Fruit fly (Drosophila melanogaster) whole organism, embryonic: ENCODE measurements around the gene BomBc3.

Experiments used
- Blimp-1 ChIP-seq: fragments of 200-800 bp; sonication (Bioruptor generic); optimal IDR thresholded peaks from 3 replicates; lab custom pipeline; 2018; ENCODE audit warnings: missing biosample characterization, missing genetic modification characterization, mild to moderate bottlenecking, moderate library complexity, missing genetic modification reagents
- CG10543 ChIP-seq: fragments of 200-800 bp; sonication (Bioruptor generic); optimal IDR thresholded peaks from 3 replicates; lab custom pipeline; 2017; ENCODE audit warnings: missing biosample characterization, mild to moderate bottlenecking, missing genetic modification characterization, moderate library complexity
- CG12942 ChIP-seq: fragments of 200-800 bp; sonication (Bioruptor generic); optimal IDR thresholded peaks from 3 replicates; lab custom pipeline; 2016; ENCODE audit warnings: missing biosample characterization, missing genetic modification characterization
- CG14050 ChIP-seq: fragments of 200-800 bp; sonication (Bioruptor generic); IDR thresholded peaks from 3 replicates; pipeline ENCODE4 v1.3.6; 2022; ENCODE audit warnings: missing biosample characterization, missing genetic modification characterization
- CG14965 ChIP-seq: fragments of 200-800 bp; sonication (Bioruptor generic); optimal IDR thresholded peaks from 2 replicates; lab custom pipeline; 2016; ENCODE audit warnings: missing biosample characterization, missing genetic modification characterization, borderline replicate concordance
- CG16815 ChIP-seq: fragments of 200-800 bp; sonication (Bioruptor generic); optimal IDR thresholded peaks from 3 replicates; lab custom pipeline; 2017; ENCODE audit warnings: missing biosample characterization, mild to moderate bottlenecking, missing genetic modification characterization
- CG16863 ChIP-seq: fragments of 200-800 bp; sonication (Bioruptor generic); optimal IDR thresholded peaks from 3 replicates; lab custom pipeline; 2016; ENCODE audit warnings: missing biosample characterization, missing genetic modification characterization
- CG17359 ChIP-seq: fragments of 200-800 bp; sonication (Bioruptor generic); optimal IDR thresholded peaks from 3 replicates; lab custom pipeline; 2018; ENCODE audit warnings: missing biosample characterization, mild to moderate bottlenecking, missing genetic modification characterization, moderate library complexity
- CG18476 ChIP-seq: fragments of 200-800 bp; sonication (Bioruptor generic); optimal IDR thresholded peaks from 2 replicates; lab custom pipeline; 2016; ENCODE audit warnings: missing biosample characterization, mild to moderate bottlenecking, missing genetic modification characterization
- CG31365 ChIP-seq: fragments of 200-800 bp; sonication (Bioruptor generic); optimal IDR thresholded peaks from 2 replicates; lab custom pipeline; 2018; ENCODE audit warnings: missing biosample characterization, mild to moderate bottlenecking, missing genetic modification characterization
- CG4854 ChIP-seq: fragments of 200-800 bp; sonication (Bioruptor generic); optimal IDR thresholded peaks from 2 replicates; lab custom pipeline; 2016; ENCODE audit warnings: missing biosample characterization, missing genetic modification characterization, inconsistent platforms
- CG6854 ChIP-seq: fragments of 200-800 bp; sonication (Bioruptor generic); optimal IDR thresholded peaks from 3 replicates; lab custom pipeline; 2017; ENCODE audit warnings: missing biosample characterization, mild to moderate bottlenecking, missing genetic modification characterization
- CG8359 ChIP-seq: fragments of 200-800 bp; sonication (Bioruptor generic); optimal IDR thresholded peaks from 2 replicates; lab custom pipeline; 2017; ENCODE audit warnings: missing biosample characterization, mild to moderate bottlenecking, missing genetic modification characterization, borderline replicate concordance
- CG9932 ChIP-seq: fragments of 200-800 bp; sonication (Bioruptor generic); IDR thresholded peaks from 2 replicates; pipeline ENCODE4 v1.3.6; 2022; ENCODE audit warnings: missing biosample characterization, missing genetic modification characterization
- D ChIP-seq, 2 experiments: fragments of 200-800 bp in 1 of 2; fragments of >200 bp in 1 of 2; sonication (Bioruptor generic) in 1 of 2; optimal IDR thresholded peaks; 2 replicates in 1 of 2; 3 replicates in 1 of 2; lab custom pipeline; 2017; ENCODE audit warnings: mild to moderate bottlenecking in 1 of 2, missing biosample characterization in 1 of 2, missing genetic modification characterization in 1 of 2, missing genetic modification reagents in 1 of 2
- Dp ChIP-seq: fragments of 200-800 bp; sonication (Bioruptor generic); optimal IDR thresholded peaks from 2 replicates; lab custom pipeline; 2018; ENCODE audit warnings: missing biosample characterization, mild to moderate bottlenecking, missing genetic modification characterization, moderate library complexity
- Eip74EF ChIP-seq, 2 experiments: fragments of 200-800 bp in 1 of 2; fragments of >200 bp in 1 of 2; sonication (Bioruptor generic) in 1 of 2; optimal IDR thresholded peaks; 2 replicates each; lab custom pipeline; 2017 to 2019; ENCODE audit warnings: missing biosample characterization in 2 of 2, missing genetic modification characterization in 2 of 2, mild to moderate bottlenecking in 1 of 2, moderate library complexity in 1 of 2
- Fer3 ChIP-seq: fragments of 200-800 bp; sonication (Bioruptor generic); optimal IDR thresholded peaks from 2 replicates; lab custom pipeline; 2018; ENCODE audit warnings: missing biosample characterization, mild to moderate bottlenecking, missing genetic modification characterization, moderate library complexity
- Gsc ChIP-seq: fragments of 200-800 bp; sonication (Bioruptor generic); IDR thresholded peaks from 2 replicates; pipeline ENCODE4 v1.3.6; 2022; ENCODE audit warnings: missing biosample characterization, missing genetic modification characterization
- Hey ChIP-seq: fragments of 200-800 bp; sonication (Bioruptor generic); optimal IDR thresholded peaks from 3 replicates; lab custom pipeline; 2018; ENCODE audit warnings: missing biosample characterization, mild to moderate bottlenecking, missing genetic modification characterization
- Hr51 ChIP-seq, 2 experiments: fragments of 200-800 bp; sonication (Bioruptor generic); optimal IDR thresholded peaks; 2 replicates in 1 of 2; 3 replicates in 1 of 2; lab custom pipeline; 2016 to 2018; ENCODE audit warnings: missing biosample characterization in 2 of 2, missing genetic modification characterization in 2 of 2, mild to moderate bottlenecking in 1 of 2, moderate library complexity in 1 of 2
- MBD-R2 ChIP-seq: fragments of 200-800 bp; sonication (Bioruptor generic); IDR thresholded peaks from 2 replicates; pipeline ENCODE4 v1.3.6; 2022; ENCODE audit warnings: missing biosample characterization, missing genetic modification characterization
- Mes4 ChIP-seq: fragments of 200-800 bp; sonication (Bioruptor generic); optimal IDR thresholded peaks from 2 replicates; lab custom pipeline; 2016; ENCODE audit warnings: missing biosample characterization, missing genetic modification characterization
- NC2β ChIP-seq: fragments of 200-800 bp; sonication (Bioruptor generic); optimal IDR thresholded peaks from 2 replicates; lab custom pipeline; 2016; ENCODE audit warnings: missing biosample characterization, missing genetic modification characterization
- Ravus ChIP-seq: fragments of 200-800 bp; sonication (Bioruptor generic); IDR thresholded peaks from 2 replicates; pipeline ENCODE4 v1.3.6; 2022; ENCODE audit warnings: missing biosample characterization, missing genetic modification characterization
- Six4 ChIP-seq: fragments of 200-800 bp; sonication (Bioruptor generic); optimal IDR thresholded peaks from 2 replicates; lab custom pipeline; 2016; ENCODE audit warnings: missing biosample characterization, missing genetic modification characterization
- Sry-β ChIP-seq: fragments of 200-800 bp; sonication (Bioruptor generic); optimal IDR thresholded peaks from 2 replicates; lab custom pipeline; 2018; ENCODE audit warnings: missing biosample characterization, mild to moderate bottlenecking, missing genetic modification characterization, moderate library complexity
- Tbp ChIP-seq: fragments of >200 bp; optimal IDR thresholded peaks from 2 replicates; lab custom pipeline; 2018; ENCODE audit warnings: missing biosample characterization, missing genetic modification characterization
- ara ChIP-seq: fragments of 200-800 bp; sonication (Bioruptor generic); IDR thresholded peaks from 2 replicates; pipeline ENCODE4 v1.3.6; 2022; ENCODE audit warnings: missing biosample characterization, missing genetic modification characterization
- caup ChIP-seq: fragments of 200-800 bp; sonication (Bioruptor generic); optimal IDR thresholded peaks from 3 replicates; lab custom pipeline; 2017; ENCODE audit warnings: missing biosample characterization, mild to moderate bottlenecking, missing genetic modification characterization, moderate library complexity; ENCODE audit not compliant: severe bottlenecking
- eve ChIP-seq, 2 experiments: fragments of >200 bp; optimal IDR thresholded peaks; 2 replicates each; lab custom pipeline; 2017; ENCODE audit warnings: missing biosample characterization in 2 of 2, missing genetic modification characterization in 2 of 2
- fd3F ChIP-seq: fragments of 200-800 bp; sonication (Bioruptor generic); optimal IDR thresholded peaks from 2 replicates; lab custom pipeline; 2018; ENCODE audit warnings: missing biosample characterization, mild to moderate bottlenecking, missing genetic modification characterization, moderate library complexity
- fu2 ChIP-seq: fragments of 200-800 bp; sonication (Bioruptor generic); optimal IDR thresholded peaks from 2 replicates; lab custom pipeline; 2016; ENCODE audit warnings: missing biosample characterization, missing genetic modification characterization
- gem ChIP-seq: fragments of 200-800 bp; sonication (Bioruptor generic); optimal IDR thresholded peaks from 2 replicates; lab custom pipeline; 2019; ENCODE audit warnings: missing biosample characterization, mild to moderate bottlenecking, missing genetic modification characterization, moderate library complexity
- grn ChIP-seq: fragments of 200-800 bp; sonication (Bioruptor generic); optimal IDR thresholded peaks from 3 replicates; lab custom pipeline; 2017; ENCODE audit warnings: missing biosample characterization, missing genetic modification characterization
- gsb-n ChIP-seq: fragments of 200-800 bp; sonication (Bioruptor generic); optimal IDR thresholded peaks from 3 replicates; lab custom pipeline; 2018; ENCODE audit warnings: missing biosample characterization, mild to moderate bottlenecking, missing genetic modification characterization
- hbn ChIP-seq: fragments of 200-800 bp; sonication (Bioruptor generic); IDR thresholded peaks from 2 replicates; pipeline ENCODE4 v1.3.6; 2022; ENCODE audit warnings: missing biosample characterization, missing genetic modification characterization; ENCODE audit not compliant: partially characterized antibody
- kni ChIP-seq: fragments of 200-800 bp; sonication (Bioruptor generic); optimal IDR thresholded peaks from 3 replicates; lab custom pipeline; 2017; ENCODE audit warnings: mild to moderate bottlenecking, missing biosample characterization, missing genetic modification reagents, missing genetic modification characterization
- mld ChIP-seq: fragments of 200-800 bp; sonication (Bioruptor generic); IDR thresholded peaks from 3 replicates; pipeline ENCODE4 v1.3.6; 2022; ENCODE audit warnings: missing biosample characterization, missing genetic modification characterization; ENCODE audit not compliant: partially characterized antibody
- repo ChIP-seq: fragments of 200-800 bp; sonication (Bioruptor generic); optimal IDR thresholded peaks from 2 replicates; lab custom pipeline; 2016; ENCODE audit warnings: missing biosample characterization, missing genetic modification characterization
- sc ChIP-seq, 3 experiments: fragments of >200 bp in 2 of 3; fragments of 200-800 bp in 1 of 3; sonication (Bioruptor generic) in 1 of 3; optimal IDR thresholded peaks; 2 replicates in 2 of 3; 3 replicates in 1 of 3; lab custom pipeline; 2017; ENCODE audit warnings: mild to moderate bottlenecking in 1 of 3, missing biosample characterization in 1 of 3, missing genetic modification characterization in 1 of 3, missing genetic modification reagents in 1 of 3
- seq ChIP-seq: fragments of 200-800 bp; sonication (Bioruptor generic); IDR thresholded peaks from 2 replicates; pipeline ENCODE4 v1.3.6; 2022; ENCODE audit warnings: missing biosample characterization, missing genetic modification characterization
- sob ChIP-seq: fragments of 200-800 bp; sonication (Bioruptor generic); IDR thresholded peaks from 2 replicates; pipeline ENCODE4 v1.3.6; 2022; ENCODE audit warnings: missing biosample characterization, missing genetic modification characterization
- stc ChIP-seq: fragments of 200-800 bp; sonication (Bioruptor generic); IDR thresholded peaks from 2 replicates; pipeline ENCODE4 v1.3.6; 2022; ENCODE audit warnings: missing biosample characterization, missing genetic modification characterization
- tap ChIP-seq: fragments of 200-800 bp; optimal IDR thresholded peaks from 3 replicates; lab custom pipeline; 2019; ENCODE audit warnings: missing biosample characterization, mild to moderate bottlenecking, missing genetic modification characterization, moderate library complexity
- tll ChIP-seq, 2 experiments: fragments of 200-800 bp in 1 of 2; fragments of >200 bp in 1 of 2; sonication (Bioruptor generic) in 1 of 2; optimal IDR thresholded peaks; 2 replicates each; lab custom pipeline; 2017 to 2019; ENCODE audit warnings: missing biosample characterization in 2 of 2, missing genetic modification characterization in 2 of 2, mild to moderate bottlenecking in 1 of 2, moderate library complexity in 1 of 2
- vnd ChIP-seq: fragments of 200-800 bp; sonication (Bioruptor generic); IDR thresholded peaks from 3 replicates; pipeline ENCODE4 v1.3.6; 2022; ENCODE audit warnings: missing biosample characterization, missing genetic modification characterization; ENCODE audit not compliant: partially characterized antibody
- yki ChIP-seq: fragments of >200 bp; optimal IDR thresholded peaks from 3 replicates; lab custom pipeline; 2018
- z ChIP-seq: fragments of 200-800 bp; sonication (Bioruptor generic); IDR thresholded peaks from 3 replicates; pipeline ENCODE4 v1.3.6; 2022; ENCODE audit warnings: missing biosample characterization, missing genetic modification characterization

Gene BomBc3

dm6 chr3R:22108316-22108715 is 21.4 kb downstream of the BomBc3 start (continued):
- no peak for TF ChIP-seq kni
- TF ChIP-seq Hr51 (GFP tag; optimal IDR thresholded peaks at IDR 0.05; lab: Kevin White, UChicago), result no peak
- no peak for TF ChIP-seq Hey (tag; lab: Kevin White, UChicago)
- no peak for TF ChIP-seq gsb-n (tag; lab: Kevin White, UChicago)
- no peak for TF ChIP-seq stc (GFP tag; lab: Robert Waterston, UW)
- no peak for TF ChIP-seq CG14965 (GFP tag; lab: Kevin White, UChicago)
- no peak for TF ChIP-seq z (GFP tag; lab: Robert Waterston, UW)
- TF ChIP-seq Eip74EF (GFP tag; optimal IDR thresholded peaks at IDR 0.05; lab: Kevin White, UChicago), result no peak
- no peak for TF ChIP-seq vnd (GFP tag; lab: Robert Waterston, UW)
- no peak for TF ChIP-seq Mes4 (GFP tag; lab: Kevin White, UChicago)
- TF ChIP-seq CG18476, result peak; percentile 14
- TF ChIP-seq D (optimal IDR thresholded peaks at IDR 0.05; lab: Kevin White, UChicago), result no peak
- TF ChIP-seq D (GFP tag; optimal IDR thresholded peaks at IDR 0.05; lab: Kevin White, UChicago), result peak; percentile 9
- TF ChIP-seq Sry-β (GFP tag; lab: Kevin White, UChicago), result no peak
- TF ChIP-seq grn, result no peak
- TF ChIP-seq fu2 (GFP tag; lab: Kevin White, UChicago), result no peak
- TF ChIP-seq Gsc (GFP tag; lab: Robert Waterston, UW), result no peak
- TF ChIP-seq eve (GFP tag; optimal IDR thresholded peaks at IDR 0.05; lab: Kevin White, UChicago), result no peak
- peak; percentile 8 for TF ChIP-seq Six4
- no peak for TF ChIP-seq MBD-R2 (GFP tag; lab: Robert Waterston, UW)
- no peak for TF ChIP-seq Tbp (GFP tag; lab: Kevin White, UChicago)
- TF ChIP-seq Dp (GFP tag; lab: Kevin White, UChicago), result no peak
- no peak for TF ChIP-seq CG14050 (GFP tag; lab: Robert Waterston, UW)
- no peak for TF ChIP-seq sc (optimal IDR thresholded peaks at IDR 0.05; lab: Kevin White, UChicago)
- no peak for TF ChIP-seq sc (GFP tag; optimal IDR thresholded peaks at IDR 0.05; lab: Kevin White, UChicago)
- TF ChIP-seq ara (GFP tag; lab: Robert Waterston, UW), result no peak
- TF ChIP-seq Fer3 (tag; lab: Kevin White, UChicago), result peak; percentile 62
- TF ChIP-seq hbn, result no peak
- TF ChIP-seq CG16863 (GFP tag; lab: Kevin White, UChicago), result no peak
- TF ChIP-seq caup (GFP tag; lab: Kevin White, UChicago), result peak; percentile 89
- TF ChIP-seq sob (GFP tag; lab: Robert Waterston, UW), result 0 out of 2 replicates have a peak, but pooled peaks have one; percentile 34
- TF ChIP-seq repo (GFP tag; lab: Kevin White, UChicago), result no peak
- TF ChIP-seq CG12942 (GFP tag; lab: Kevin White, UChicago), result no peak
- TF ChIP-seq Ravus, result no peak
- TF ChIP-seq gem (tag; lab: Kevin White, UChicago), result peak; percentile 71
- TF ChIP-seq Blimp-1 (GFP tag; lab: Kevin White, UChicago), result no peak
- no peak for TF ChIP-seq NC2β (GFP tag; lab: Kevin White, UChicago)
- no peak for TF ChIP-seq CG16815 (GFP tag; lab: Kevin White, UChicago)
- TF ChIP-seq CG17359 (tag; lab: Kevin White, UChicago), result no peak
- no peak for TF ChIP-seq tll (GFP tag; optimal IDR thresholded peaks at IDR 0.05; lab: Kevin White, UChicago)
- no peak for TF ChIP-seq CG9932
- peak; percentile 26 for TF ChIP-seq fd3F
- peak; percentile 54; the same call in 1 of the 2 replicates for TF ChIP-seq seq (GFP tag; lab: Robert Waterston, UW)
- TF ChIP-seq CG10543 (GFP tag; lab: Kevin White, UChicago), result no peak
- no peak for TF ChIP-seq CG4854
- TF ChIP-seq CG6854 (GFP tag; lab: Kevin White, UChicago), result peak; percentile 55
- no peak for TF ChIP-seq CG31365
- TF ChIP-seq yki (lab: Kevin White, UChicago), result no peak
- TF ChIP-seq tap (tag; lab: Kevin White, UChicago), result peak; percentile 43
- no peak for TF ChIP-seq CG8359 (GFP tag; lab: Kevin White, UChicago)
- TF ChIP-seq mld (GFP tag; lab: Robert Waterston, UW), result no peak
